Fruit fly (Drosophila melanogaster): ENCODE data around the gene alphaCOP.

- no peak for TF ChIP-seq CG6276 (GFP tag; optimal IDR thresholded peaks at IDR 0.05)
- no peak for TF ChIP-seq topi (GFP tag; optimal IDR thresholded peaks at IDR 0.05)
- TF ChIP-seq Hr39 (GFP tag; optimal IDR thresholded peaks at IDR 0.05), result no peak
- no peak for TF ChIP-seq Smox (GFP tag; optimal IDR thresholded peaks at IDR 0.05)
- no peak for TF ChIP-seq CG16779 (tag; optimal IDR thresholded peaks at IDR 0.05)
Measured at dm6 chr3L:1653752-1654151, 8.8 kb upstream of the alphaCOP start.

All from whole organism, prepupa.